Fruit fly (Drosophila melanogaster) Kc167 (cell line): ENCODE measurements around the gene CG10581.

Experiments used
- Myc ChIP-seq: fragments of >200 bp; optimal IDR thresholded peaks from 2 replicates; lab custom pipeline; 2017; ENCODE audit warnings: missing external identifiers
- Sin3A ChIP-seq: fragments of >200 bp; optimal IDR thresholded peaks from 2 replicates; lab custom pipeline; 2018; ENCODE audit warnings: missing external identifiers
- h ChIP-seq: fragments of >200 bp; optimal IDR thresholded peaks from 3 replicates; lab custom pipeline; 2018; ENCODE audit warnings: missing external identifiers
- insv ChIP-seq: fragments of >200 bp; optimal IDR thresholded peaks from 3 replicates; lab custom pipeline; 2018; ENCODE audit warnings: missing external identifiers
- psq ChIP-seq: fragments of >200 bp; optimal IDR thresholded peaks from 2 replicates; lab custom pipeline; 2017; ENCODE audit warnings: missing external identifiers
- ttk ChIP-seq: sonication (Bioruptor generic); optimal IDR thresholded peaks from 2 replicates; lab custom pipeline; 2017; ENCODE audit warnings: missing external identifiers

CG10581 gene

DNA sequence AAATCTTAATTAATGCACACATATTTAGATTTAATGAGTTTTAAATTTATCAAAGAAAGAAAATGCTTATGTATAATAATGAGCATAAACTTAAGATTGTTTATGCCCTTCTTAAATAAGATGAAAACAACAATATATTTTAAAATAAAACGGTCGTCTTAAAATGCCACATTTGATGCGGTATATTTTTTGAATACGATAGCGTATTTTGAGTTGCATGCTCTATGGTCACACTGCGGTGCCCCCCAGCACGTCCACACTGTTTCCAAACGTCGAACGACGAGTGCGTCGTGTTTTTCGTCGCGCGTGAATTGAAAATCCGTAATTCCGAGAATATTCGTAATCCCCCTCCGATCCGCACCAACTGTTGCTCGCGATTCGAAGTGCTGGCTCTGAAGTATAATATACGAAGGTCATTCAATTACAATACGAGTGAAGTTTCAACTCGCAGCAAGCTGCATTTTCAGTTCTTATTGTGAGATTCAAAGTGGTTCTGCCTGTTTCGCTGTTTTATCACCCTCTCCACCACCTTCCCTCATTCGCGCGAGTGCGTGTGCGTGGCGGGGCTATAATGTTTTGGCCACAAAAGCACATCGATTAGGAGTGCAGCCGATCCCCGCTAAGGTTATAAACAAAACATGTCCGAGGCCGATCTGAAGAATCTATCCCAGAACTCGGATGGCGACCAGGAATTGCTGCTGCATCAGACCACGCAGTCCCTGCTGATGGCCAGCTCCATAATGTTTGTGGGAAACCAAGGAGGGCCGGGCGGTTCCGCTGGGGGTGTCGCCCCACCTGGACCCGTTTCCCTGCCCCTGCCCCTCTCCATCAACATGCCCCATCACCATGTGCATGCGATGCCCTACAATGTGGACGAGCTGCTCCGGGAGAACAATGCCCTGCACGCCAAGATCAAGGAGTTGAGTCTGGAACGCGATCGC lies 548 bp upstream of the CG10581 start, which contains the start of gene siz:
siz (plus strand) TSS at position 255 of the 941 bp plus-strand sequence.
- TF ChIP-seq Sin3A (lab: Kevin White, UChicago) (no peak), psq (no peak), insv (lab: Kevin White, UChicago) (no peak), ttk (lab: Kevin White, UChicago) (no peak), h (lab: Kevin White, UChicago) (no peak), Myc (no peak)

DNA sequence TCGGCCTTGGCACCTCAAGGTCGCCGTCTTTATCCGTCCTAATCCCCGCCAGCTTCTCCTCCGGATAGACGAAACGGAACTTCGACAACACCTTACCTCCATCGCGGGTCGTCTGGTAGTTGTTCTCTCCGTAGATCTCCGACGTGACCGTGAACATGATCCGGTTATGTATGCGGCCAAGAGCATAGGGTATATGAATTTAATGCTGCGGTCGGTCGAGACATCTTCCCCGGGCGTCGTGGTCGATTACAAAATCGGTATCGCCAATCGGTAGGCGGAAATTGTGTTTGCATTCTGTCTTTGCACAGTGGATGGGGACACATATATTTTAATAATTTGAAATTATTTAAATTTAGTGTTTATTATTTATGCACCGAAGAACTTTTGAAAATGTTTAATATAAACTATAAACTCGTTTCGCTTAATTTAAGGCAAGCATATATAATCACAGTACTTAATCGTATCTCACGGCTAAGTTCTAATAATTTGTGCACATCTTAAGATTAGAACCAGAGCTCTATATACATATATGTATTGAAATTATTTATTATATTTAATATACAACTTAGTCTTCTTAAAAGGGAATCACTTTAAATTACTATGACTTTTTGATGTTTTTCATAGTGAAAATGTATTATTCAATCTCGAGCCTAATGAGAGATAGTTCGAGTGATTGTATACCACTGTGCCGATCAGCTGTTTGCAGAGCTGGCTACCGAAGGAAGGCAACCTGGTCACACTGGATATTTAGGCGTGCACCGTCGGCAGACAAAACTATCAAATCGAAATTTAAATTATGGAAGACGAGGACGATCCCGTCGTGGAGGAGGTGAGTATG lies 2.7 kb downstream of the CG10581 start, which contains the start of the genes CG10584 and Polr3E:
CG10584 (minus strand) TSS at position 268 of the 838 bp plus-strand sequence.
Polr3E (plus strand) TSS at position 733 of the 838 bp plus-strand sequence.
- TF ChIP-seq h (lab: Kevin White, UChicago) (no peak), psq (no peak), ttk (lab: Kevin White, UChicago) (no peak), insv (lab: Kevin White, UChicago) (no peak), Myc (no peak), Sin3A (lab: Kevin White, UChicago) (no peak)

DNA sequence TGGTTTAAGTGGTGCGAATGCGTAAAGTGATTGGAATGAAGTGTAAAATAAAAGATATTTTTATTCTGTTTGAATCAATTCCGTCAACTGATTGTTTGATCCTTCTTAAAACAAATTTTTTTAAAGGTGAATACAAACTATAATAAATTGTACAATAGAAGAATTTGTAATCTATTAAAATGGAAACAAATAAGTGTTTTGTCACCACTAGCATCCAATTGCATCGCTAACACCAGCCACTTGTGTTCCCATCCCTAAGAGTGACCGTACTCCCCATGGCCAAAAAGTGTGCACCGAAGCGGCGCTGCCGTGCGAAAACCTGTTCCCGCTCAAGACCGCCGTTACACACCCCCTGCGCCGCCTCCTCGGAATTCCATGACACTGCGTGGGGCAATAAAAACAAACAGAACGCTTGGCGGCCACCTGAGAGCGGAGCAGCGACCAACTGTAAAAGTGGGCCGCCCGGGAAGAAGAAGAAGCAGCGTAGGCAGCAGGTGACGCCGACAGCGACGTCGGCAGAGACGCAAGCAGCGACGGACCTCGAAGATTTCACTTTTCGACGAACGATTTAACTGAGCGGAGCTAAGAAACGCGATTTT lies 6.2 kb downstream of the CG10581 start, which contains the start of gene Pdss2:
Pdss2 (plus strand) TSS at position 259 of the 599 bp plus-strand sequence.
- TF ChIP-seq ttk (lab: Kevin White, UChicago) (no peak), Myc (no peak), Sin3A (lab: Kevin White, UChicago) (no peak), h (lab: Kevin White, UChicago) (no peak), psq (no peak), insv (lab: Kevin White, UChicago) (no peak)

DNA sequence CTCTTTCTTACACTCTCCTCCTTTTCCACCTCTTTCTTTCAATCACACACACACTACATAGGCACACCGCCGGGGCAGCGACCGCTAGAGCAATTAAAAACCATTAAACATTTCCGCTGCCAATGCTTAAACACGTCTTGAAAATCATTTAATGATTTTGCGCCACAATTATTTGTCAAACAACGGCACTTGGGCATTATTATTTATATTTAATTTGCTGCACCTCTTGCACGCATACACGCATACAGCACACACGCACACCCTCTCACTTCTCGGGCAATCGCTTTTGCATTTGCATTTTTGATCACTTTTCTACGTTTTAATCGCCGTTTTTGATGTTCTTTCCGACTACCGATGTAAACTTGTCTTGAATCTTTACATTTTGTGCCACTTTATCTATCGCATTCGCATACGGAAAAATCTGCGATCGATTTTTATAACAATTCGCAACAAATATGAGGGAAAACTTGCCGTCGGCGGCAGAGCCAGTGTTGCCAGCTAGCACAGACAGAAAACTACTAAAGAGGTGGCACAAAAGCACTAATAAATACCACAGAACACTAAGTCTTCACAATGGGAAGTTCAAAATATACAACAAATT lies 7.0 kb downstream of the CG10581 start, which contains the start of gene skd:
skd (minus strand) TSS at position 518 of the 601 bp plus-strand sequence.
- no peak for TF ChIP-seq h (lab: Kevin White, UChicago)

DNA sequence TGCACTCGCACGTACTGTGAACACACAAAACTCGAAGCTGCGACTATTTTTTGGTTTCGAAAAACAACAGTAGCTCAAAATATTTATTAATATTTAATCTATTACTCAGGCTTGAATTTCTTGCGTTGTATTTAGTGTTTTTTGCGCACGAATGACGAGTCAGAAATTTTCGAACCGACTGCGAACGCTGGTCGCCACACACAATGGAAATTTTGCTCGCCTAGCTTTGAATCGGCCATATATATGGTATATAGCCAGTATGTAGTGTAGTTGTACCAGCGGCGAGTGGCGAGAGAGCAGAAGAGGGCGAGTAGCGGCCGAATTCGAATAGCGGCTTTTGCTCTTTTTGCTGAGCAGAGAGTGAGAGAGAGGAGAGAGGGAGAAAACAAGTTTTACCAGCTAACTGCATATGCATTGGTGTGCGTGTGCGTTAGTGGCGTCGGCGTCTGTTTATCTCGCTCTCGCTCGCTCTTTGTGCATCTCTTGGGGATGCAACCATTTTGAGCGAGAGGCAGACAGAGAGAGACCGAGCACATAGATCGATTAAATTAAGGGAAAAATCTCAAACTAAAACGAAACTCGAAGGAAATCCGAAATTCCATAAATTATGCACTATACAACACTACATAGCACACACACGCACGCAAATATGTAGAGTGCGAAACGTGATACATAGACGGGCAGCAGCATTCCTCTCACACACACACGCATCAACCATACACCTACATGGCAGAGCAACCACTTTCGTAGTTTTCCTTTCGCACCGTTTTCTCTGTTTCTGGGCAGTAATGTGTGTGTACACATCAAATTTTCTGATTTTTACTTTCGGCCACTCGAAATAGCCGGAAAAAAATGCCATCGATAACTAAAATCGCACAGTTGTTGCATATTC lies 7.7 kb downstream of the CG10581 start:
- TF ChIP-seq ttk (lab: Kevin White, UChicago) (no peak), psq (peak; percentile 47)

DNA sequence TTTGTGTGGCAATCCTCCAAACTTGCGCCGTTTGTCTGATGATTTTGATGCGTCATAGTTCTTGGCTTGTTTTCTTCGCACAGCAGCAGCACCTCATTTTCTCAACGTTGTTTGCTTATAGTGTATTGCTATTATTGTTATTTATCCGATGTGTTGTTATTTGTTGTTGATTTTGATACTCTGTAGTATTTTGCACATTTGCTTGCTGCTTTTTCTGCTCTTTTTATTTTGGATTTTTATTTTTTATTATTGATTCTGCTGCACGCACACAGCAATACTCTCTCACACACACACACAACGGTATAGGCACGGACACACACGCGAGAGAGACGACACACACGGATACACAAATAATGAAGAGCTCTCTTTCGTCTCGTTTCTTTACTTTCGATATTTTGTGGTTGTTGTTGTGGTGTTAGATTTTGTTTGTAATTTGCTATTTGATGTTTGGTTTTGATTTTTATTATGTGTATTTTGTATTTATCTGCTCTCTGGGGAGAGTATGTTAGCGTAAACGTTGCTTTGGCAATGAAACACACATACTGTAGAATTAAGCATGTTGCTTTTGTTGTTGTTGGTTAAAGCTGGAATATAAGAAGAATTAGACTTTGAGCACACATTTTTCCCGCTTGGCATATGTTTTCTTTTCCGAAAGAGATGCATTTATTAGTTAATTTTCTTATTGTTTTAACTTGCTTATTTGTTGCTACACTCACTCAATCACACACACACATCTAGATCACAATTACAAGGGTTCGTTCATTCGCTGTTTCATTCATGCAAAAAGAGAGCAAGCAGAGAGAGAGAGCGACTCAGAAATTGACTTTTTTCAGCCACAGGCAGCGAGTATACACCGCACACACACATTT lies 8.8 kb downstream of the CG10581 start:
- TF ChIP-seq Sin3A (lab: Kevin White, UChicago) (no peak), ttk (lab: Kevin White, UChicago) (no peak), h (lab: Kevin White, UChicago) (no peak), psq (no peak), Myc (no peak), insv (lab: Kevin White, UChicago) (no peak)

DNA sequence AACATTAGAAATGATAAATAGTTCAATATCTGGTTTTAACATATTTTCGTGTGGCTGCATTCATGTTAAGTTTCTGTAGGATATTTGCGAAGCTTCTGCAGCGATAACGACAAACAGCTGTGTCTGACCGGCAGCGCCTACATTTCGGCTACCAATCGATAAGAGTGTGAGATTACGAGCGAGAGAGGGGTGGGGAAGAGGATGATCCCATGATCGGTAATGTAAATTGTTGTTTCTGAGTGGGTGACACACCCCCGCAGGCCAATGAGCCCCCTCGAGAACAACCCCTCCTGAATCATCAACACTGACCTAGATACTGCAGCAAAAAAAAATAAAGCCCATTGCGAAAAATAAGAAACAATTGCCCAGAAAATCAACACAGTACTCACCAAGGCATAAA lies 9.4 kb downstream of the CG10581 start:
- TF ChIP-seq insv (lab: Kevin White, UChicago) (no peak), Sin3A (lab: Kevin White, UChicago) (no peak), h (lab: Kevin White, UChicago) (no peak), ttk (lab: Kevin White, UChicago) (no peak), psq (no peak), Myc (no peak)

DNA sequence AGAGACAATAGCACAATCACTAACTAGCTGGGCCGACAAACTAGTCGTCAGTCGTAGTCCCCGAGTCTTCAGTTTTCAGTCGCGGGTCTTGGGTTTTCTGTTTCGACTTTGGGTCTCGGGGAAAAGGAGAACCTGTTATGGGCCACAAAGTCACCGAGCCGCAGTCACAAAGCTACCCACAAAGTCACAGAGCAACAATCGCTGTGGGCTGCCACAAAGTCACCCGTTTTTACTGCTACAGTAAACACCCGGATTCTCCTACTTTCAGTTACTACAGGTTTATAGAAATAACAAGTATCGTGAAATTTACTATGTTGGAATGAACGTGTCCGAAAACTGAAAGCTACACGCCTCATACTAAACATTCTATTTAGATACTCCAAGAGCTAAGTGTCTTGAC lies 10.2 kb downstream of the CG10581 start:
- TF ChIP-seq psq (no peak), h (lab: Kevin White, UChicago) (no peak), ttk (lab: Kevin White, UChicago) (no peak), Sin3A (lab: Kevin White, UChicago) (no peak), Myc (no peak), insv (lab: Kevin White, UChicago) (no peak)

DNA sequence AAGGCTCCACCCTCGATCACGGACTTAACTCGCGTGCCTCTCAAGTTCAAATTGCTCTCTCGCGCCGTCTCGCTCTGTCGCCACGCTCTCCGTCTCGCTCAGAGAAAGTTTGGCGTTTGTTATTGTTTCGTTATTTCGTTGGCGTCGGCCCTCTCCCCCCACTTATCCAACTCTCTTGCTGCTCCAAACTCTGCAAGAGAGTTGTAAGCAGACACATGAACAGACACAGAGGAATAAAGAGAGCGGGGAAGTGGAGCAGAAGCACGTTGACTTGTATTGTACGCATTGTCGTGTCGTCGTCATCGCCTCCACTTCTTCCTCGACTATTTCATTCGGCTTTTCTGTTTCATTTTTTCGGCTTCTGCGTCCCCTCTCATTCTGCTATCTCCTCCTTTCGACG lies 10.6 kb downstream of the CG10581 start:
- TF ChIP-seq Myc (no peak), h (lab: Kevin White, UChicago) (no peak), Sin3A (lab: Kevin White, UChicago) (no peak), insv (lab: Kevin White, UChicago) (no peak), psq (no peak), ttk (lab: Kevin White, UChicago) (no peak)

DNA sequence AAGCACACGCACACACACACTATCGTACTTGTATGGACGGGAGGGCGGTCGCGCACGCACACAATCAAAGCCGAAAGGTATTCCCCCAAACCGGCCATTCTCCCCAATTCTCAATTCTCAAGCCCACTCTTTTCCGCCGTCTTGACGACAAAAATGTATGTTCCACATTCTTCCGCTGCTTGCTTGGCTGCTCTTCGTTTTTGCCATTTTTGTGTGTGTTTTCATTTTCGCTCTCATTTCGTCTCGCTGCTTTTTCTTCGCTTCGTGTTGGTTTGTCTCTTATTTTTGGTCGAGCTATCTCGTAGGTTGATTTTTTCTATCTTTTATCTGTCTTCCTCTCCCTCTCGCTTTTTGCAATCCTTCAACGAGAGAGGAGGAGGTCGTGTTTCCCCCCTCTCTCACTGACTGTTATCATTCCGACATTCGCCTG lies 19.5 kb downstream of the CG10581 start:
- no peak for TF ChIP-seq ttk (lab: Kevin White, UChicago)
- no peak for TF ChIP-seq Sin3A (lab: Kevin White, UChicago)
- TF ChIP-seq psq = no peak
- no peak for TF ChIP-seq insv (lab: Kevin White, UChicago)
- no peak for TF ChIP-seq h (lab: Kevin White, UChicago)
- TF ChIP-seq Myc = no peak
